Fruit fly (Drosophila melanogaster) whole organism, embryonic: Measurements from ENCODE around the gene fit.

ENCODE experiments used
- Awh ChIP-seq: fragments of 200-800 bp; sonication (Bioruptor generic); IDR thresholded peaks from 2 replicates; pipeline ENCODE4, ENCODE4 v1.3.6; 2022; ENCODE audit warnings: missing biosample characterization, missing genetic modification characterization
- CG1024 ChIP-seq: fragments of 200-800 bp; sonication (Bioruptor generic); IDR thresholded peaks from 2 replicates; pipeline ENCODE4 v1.3.6; 2022; ENCODE audit warnings: missing biosample characterization, missing genetic modification characterization
- CG10267 ChIP-seq: fragments of 200-800 bp; sonication (Bioruptor generic); optimal IDR thresholded peaks from 2 replicates; lab custom pipeline; 2018; ENCODE audit warnings: missing biosample characterization, mild to moderate bottlenecking, missing genetic modification characterization, moderate library complexity
- CG10321 ChIP-seq: fragments of 200-800 bp; sonication (Bioruptor generic); IDR thresholded peaks from 2 replicates; pipeline ENCODE4 v1.3.6; 2022; ENCODE audit warnings: missing biosample characterization, missing genetic modification characterization
- CG11093 ChIP-seq: fragments of 200-800 bp; sonication (Bioruptor generic); IDR thresholded peaks from 3 replicates; pipeline ENCODE4 v1.3.6; 2022; ENCODE audit warnings: missing biosample characterization, missing genetic modification characterization
- CG11723 ChIP-seq: fragments of 200-800 bp; sonication (Bioruptor generic); optimal IDR thresholded peaks from 2 replicates; lab custom pipeline; 2017; ENCODE audit warnings: missing biosample characterization, mild to moderate bottlenecking, missing genetic modification characterization
- CG12155 ChIP-seq: fragments of 200-800 bp; sonication (Bioruptor generic); optimal IDR thresholded peaks from 3 replicates; lab custom pipeline; 2016; ENCODE audit warnings: missing biosample characterization, missing genetic modification characterization
- CG12219 ChIP-seq: fragments of 200-800 bp; sonication (Bioruptor generic); optimal IDR thresholded peaks from 3 replicates; lab custom pipeline; 2018; ENCODE audit warnings: missing biosample characterization, mild to moderate bottlenecking, missing genetic modification characterization
- CG12659 ChIP-seq: fragments of 200-800 bp; sonication (Bioruptor generic); optimal IDR thresholded peaks from 3 replicates; lab custom pipeline; 2017; ENCODE audit warnings: mild to moderate bottlenecking, missing biosample characterization, missing genetic modification reagents, missing genetic modification characterization
- CG14050 ChIP-seq: fragments of 200-800 bp; sonication (Bioruptor generic); IDR thresholded peaks from 3 replicates; pipeline ENCODE4 v1.3.6; 2022; ENCODE audit warnings: missing biosample characterization, missing genetic modification characterization
- CG15696 ChIP-seq: fragments of 200-800 bp; sonication (Bioruptor generic); optimal IDR thresholded peaks from 2 replicates; lab custom pipeline; 2019; ENCODE audit warnings: missing biosample characterization, mild to moderate bottlenecking, missing genetic modification characterization, moderate library complexity
- CG16863 ChIP-seq: fragments of 200-800 bp; sonication (Bioruptor generic); optimal IDR thresholded peaks from 3 replicates; lab custom pipeline; 2016; ENCODE audit warnings: missing biosample characterization, missing genetic modification characterization
- CG2120 ChIP-seq: fragments of 200-800 bp; sonication (Bioruptor generic); optimal IDR thresholded peaks from 3 replicates; lab custom pipeline; 2016; ENCODE audit warnings: missing biosample characterization, missing genetic modification characterization
- CG2678 ChIP-seq: fragments of 200-800 bp; sonication (Bioruptor generic); optimal IDR thresholded peaks from 3 replicates; lab custom pipeline; 2019; ENCODE audit warnings: missing biosample characterization, mild to moderate bottlenecking, missing genetic modification characterization, moderate library complexity
- CG4404 ChIP-seq: fragments of 200-800 bp; sonication (Bioruptor generic); IDR thresholded peaks from 2 replicates; pipeline ENCODE4 v1.3.6; 2022; ENCODE audit warnings: missing biosample characterization, missing genetic modification characterization
- CG6683 ChIP-seq: fragments of 200-800 bp; sonication (Bioruptor generic); optimal IDR thresholded peaks from 2 replicates; lab custom pipeline; 2017; ENCODE audit warnings: missing biosample characterization, mild to moderate bottlenecking, missing genetic modification characterization, missing genetic modification reagents
- CG7271 ChIP-seq: fragments of 200-800 bp; sonication (Bioruptor generic); optimal IDR thresholded peaks from 2 replicates; lab custom pipeline; 2018; ENCODE audit warnings: missing biosample characterization, mild to moderate bottlenecking, missing genetic modification characterization, moderate library complexity
- CG8089 ChIP-seq: fragments of 200-800 bp; sonication (Bioruptor generic); optimal IDR thresholded peaks from 3 replicates; lab custom pipeline; 2016; ENCODE audit warnings: missing biosample characterization, missing genetic modification characterization
- CG8290 ChIP-seq, 3 experiments: fragments of 200-800 bp; sonication (Bioruptor generic); optimal IDR thresholded peaks; 2 replicates each; lab custom pipeline; 2016 to 2019; ENCODE audit warnings: missing biosample characterization in 3 of 3, missing genetic modification characterization in 3 of 3, mild to moderate bottlenecking in 2 of 3, moderate library complexity in 1 of 3
- CG8944 ChIP-seq: fragments of 200-800 bp; sonication (Bioruptor generic); optimal IDR thresholded peaks from 3 replicates; lab custom pipeline; 2016; ENCODE audit warnings: missing biosample characterization, missing genetic modification characterization
- CG9609 ChIP-seq: fragments of 200-800 bp; sonication (Bioruptor generic); optimal IDR thresholded peaks from 3 replicates; lab custom pipeline; 2016; ENCODE audit warnings: missing biosample characterization, missing genetic modification characterization
- CHES-1-like ChIP-seq: fragments of 200-800 bp; sonication (Bioruptor generic); optimal IDR thresholded peaks from 2 replicates; lab custom pipeline; 2016; ENCODE audit warnings: missing biosample characterization, missing genetic modification characterization
- CkIIα-i1 ChIP-seq: fragments of 200-800 bp; sonication (Bioruptor generic); IDR thresholded peaks from 2 replicates; pipeline ENCODE4 v1.3.6; 2022; ENCODE audit warnings: missing biosample characterization, missing genetic modification characterization
- Ets97D ChIP-seq: fragments of 200-800 bp; sonication (Bioruptor generic); optimal IDR thresholded peaks from 3 replicates; lab custom pipeline; 2016; ENCODE audit warnings: missing biosample characterization, missing genetic modification characterization
- Hmx ChIP-seq: fragments of 200-800 bp; sonication (Bioruptor generic); optimal IDR thresholded peaks from 2 replicates; lab custom pipeline; 2016; ENCODE audit warnings: missing biosample characterization, missing genetic modification characterization
- Hr78 ChIP-seq, 2 experiments: fragments of 200-800 bp in 1 of 2; fragments of >200 bp in 1 of 2; sonication (Bioruptor generic) in 1 of 2; optimal IDR thresholded peaks; 2 replicates each; lab custom pipeline; 2017 to 2019; ENCODE audit warnings: missing biosample characterization in 2 of 2, missing genetic modification characterization in 2 of 2, mild to moderate bottlenecking in 1 of 2, moderate library complexity in 1 of 2
- Meics ChIP-seq: fragments of 200-800 bp; sonication (Bioruptor generic); optimal IDR thresholded peaks from 2 replicates; lab custom pipeline; 2017; ENCODE audit warnings: missing biosample characterization, mild to moderate bottlenecking, missing genetic modification characterization
- Mrtf ChIP-seq: fragments of 200-800 bp; sonication (Bioruptor generic); IDR thresholded peaks from 3 replicates; pipeline ENCODE4 v1.3.6; 2022; ENCODE audit warnings: missing biosample characterization, missing genetic modification characterization
- Oli ChIP-seq: fragments of 200-800 bp; sonication (Bioruptor generic); optimal IDR thresholded peaks from 2 replicates; lab custom pipeline; 2018; ENCODE audit warnings: missing biosample characterization, mild to moderate bottlenecking, missing genetic modification characterization, moderate library complexity
- YL-1 ChIP-seq: fragments of 200-800 bp; sonication (Bioruptor generic); optimal IDR thresholded peaks from 3 replicates; lab custom pipeline; 2017; ENCODE audit warnings: missing biosample characterization, mild to moderate bottlenecking, missing genetic modification characterization
- amos ChIP-seq: fragments of 200-800 bp; sonication (Bioruptor generic); IDR thresholded peaks from 2 replicates; pipeline ENCODE4 v1.3.6; 2022; ENCODE audit warnings: missing biosample characterization, missing genetic modification characterization; ENCODE audit not compliant: partially characterized antibody
- aop ChIP-seq: fragments of 200-800 bp; sonication (Bioruptor generic); IDR thresholded peaks from 2 replicates; pipeline ENCODE4 v1.3.6; 2022; ENCODE audit warnings: missing biosample characterization, missing genetic modification characterization
- bigmax ChIP-seq: fragments of 200-800 bp; sonication (Bioruptor generic); optimal IDR thresholded peaks from 2 replicates; lab custom pipeline; 2018; ENCODE audit warnings: missing biosample characterization, mild to moderate bottlenecking, missing genetic modification characterization
- bsh ChIP-seq, 2 experiments: fragments of 200-800 bp; sonication (Bioruptor generic); optimal IDR thresholded peaks; 2 replicates each; lab custom pipeline; 2017 to 2018; ENCODE audit warnings: mild to moderate bottlenecking in 2 of 2, missing biosample characterization in 2 of 2, missing genetic modification characterization in 2 of 2, moderate library complexity in 1 of 2
- btn ChIP-seq: fragments of 200-800 bp; sonication (Bioruptor generic); optimal IDR thresholded peaks from 2 replicates; lab custom pipeline; 2016; ENCODE audit warnings: missing biosample characterization, missing genetic modification characterization
- chm ChIP-seq: fragments of 200-800 bp; sonication (Bioruptor generic); IDR thresholded peaks from 2 replicates; pipeline ENCODE4 v1.3.6; 2022; ENCODE audit warnings: missing biosample characterization, missing genetic modification characterization
- crc ChIP-seq: fragments of 200-800 bp; sonication (Bioruptor generic); optimal IDR thresholded peaks from 2 replicates; lab custom pipeline; 2016; ENCODE audit warnings: missing biosample characterization, missing genetic modification characterization
- dmrt11E ChIP-seq: fragments of 200-800 bp; sonication (Bioruptor generic); optimal IDR thresholded peaks from 3 replicates; lab custom pipeline; 2018; ENCODE audit warnings: missing biosample characterization, mild to moderate bottlenecking, missing genetic modification characterization, moderate library complexity
- dysf ChIP-seq: fragments of 200-800 bp; sonication (Bioruptor generic); IDR thresholded peaks from 3 replicates; pipeline ENCODE4 v1.3.6; 2022; ENCODE audit warnings: missing biosample characterization, missing genetic modification characterization
- fru ChIP-seq: fragments of >200 bp; optimal IDR thresholded peaks from 2 replicates; lab custom pipeline; 2017
- fu2 ChIP-seq: fragments of 200-800 bp; sonication (Bioruptor generic); optimal IDR thresholded peaks from 2 replicates; lab custom pipeline; 2016; ENCODE audit warnings: missing biosample characterization, missing genetic modification characterization
- gem ChIP-seq: fragments of 200-800 bp; sonication (Bioruptor generic); optimal IDR thresholded peaks from 2 replicates; lab custom pipeline; 2019; ENCODE audit warnings: missing biosample characterization, mild to moderate bottlenecking, missing genetic modification characterization, moderate library complexity
- grau ChIP-seq: fragments of 200-800 bp; optimal IDR thresholded peaks from 3 replicates; lab custom pipeline; 2019; ENCODE audit warnings: missing biosample characterization, mild to moderate bottlenecking, missing genetic modification characterization, moderate library complexity
- jumu ChIP-seq: fragments of 200-800 bp; sonication (Bioruptor generic); optimal IDR thresholded peaks from 3 replicates; lab custom pipeline; 2016; ENCODE audit warnings: missing biosample characterization, missing genetic modification characterization
- lab ChIP-seq: fragments of 200-800 bp; sonication (Bioruptor generic); optimal IDR thresholded peaks from 3 replicates; lab custom pipeline; 2017; ENCODE audit warnings: missing biosample characterization, missing genetic modification characterization, mild to moderate bottlenecking, moderate library complexity, missing genetic modification reagents
- nerfin-1 ChIP-seq: fragments of 200-800 bp; sonication (Bioruptor generic); optimal IDR thresholded peaks from 3 replicates; lab custom pipeline; 2019; ENCODE audit warnings: missing biosample characterization, mild to moderate bottlenecking, missing genetic modification characterization, moderate library complexity
- rib ChIP-seq: fragments of 200-800 bp; sonication (Bioruptor generic); IDR thresholded peaks from 2 replicates; pipeline ENCODE4 v1.3.6; 2022; ENCODE audit warnings: missing biosample characterization, missing genetic modification characterization
- sens ChIP-seq: fragments of 200-800 bp; sonication (Bioruptor generic); peaks from one replicate; lab custom pipeline; 2016; ENCODE audit warnings: missing biosample characterization, missing genetic modification characterization
- so ChIP-seq: fragments of 200-800 bp; sonication (Bioruptor generic); IDR thresholded peaks from 3 replicates; pipeline ENCODE4 v1.3.6; 2022; ENCODE audit warnings: missing biosample characterization, missing genetic modification characterization
- stc ChIP-seq: fragments of 200-800 bp; sonication (Bioruptor generic); IDR thresholded peaks from 2 replicates; pipeline ENCODE4 v1.3.6; 2022; ENCODE audit warnings: missing biosample characterization, missing genetic modification characterization
- zen ChIP-seq: fragments of 200-800 bp; sonication (Bioruptor generic); optimal IDR thresholded peaks from 3 replicates; lab custom pipeline; 2018; ENCODE audit warnings: missing biosample characterization, mild to moderate bottlenecking, missing genetic modification characterization, moderate library complexity

The fit gene

dm6 chr3R:21857509-21857908 is 26.7 kb downstream of the fit start (continued):
- TF ChIP-seq gem (peak; percentile 1), Hr78 (GFP tag; optimal IDR thresholded peaks at IDR 0.05; lab: Kevin White, UChicago) (no peak), btn (GFP tag; lab: Kevin White, UChicago) (no peak), CG10267 (no peak), Meics (GFP tag; lab: Kevin White, UChicago) (no peak), CG15696 (tag; lab: Kevin White, UChicago) (peak; percentile 46), grau (tag; lab: Kevin White, UChicago) (peak; percentile 79), fu2 (GFP tag; lab: Kevin White, UChicago) (no peak), aop (GFP tag; lab: Robert Waterston, UW) (no peak), bigmax (GFP tag; lab: Kevin White, UChicago) (no peak), stc (GFP tag; lab: Robert Waterston, UW) (no peak), sens (GFP tag; lab: Kevin White, UChicago) (peak; percentile 70), CG16863 (GFP tag; lab: Kevin White, UChicago) (no peak), dmrt11E (peak; percentile 24), CG11093 (GFP tag; lab: Robert Waterston, UW) (no peak), zen (tag; lab: Kevin White, UChicago) (no peak), Ets97D (GFP tag; lab: Kevin White, UChicago) (no peak), CG8089 (GFP tag; lab: Kevin White, UChicago) (no peak)

- TF ChIP-seq CG1024 (GFP tag; lab: Robert Waterston, UW) (0 out of 2 replicates have a peak, but pooled peaks have one; percentile 20), CG6683 (GFP tag; lab: Kevin White, UChicago) (no peak), fru (lab: Kevin White, UChicago) (no peak), CHES-1-like (GFP tag; lab: Kevin White, UChicago) (no peak), CG11723 (GFP tag; lab: Kevin White, UChicago) (no peak), CG12155 (GFP tag; lab: Kevin White, UChicago) (no peak), CG2678 (tag; lab: Kevin White, UChicago) (peak; percentile 12), chm (GFP tag; lab: Robert Waterston, UW) (no peak), YL-1 (GFP tag; lab: Kevin White, UChicago) (no peak), CG12219 (no peak), Mrtf (GFP tag; lab: Robert Waterston, UW) (no peak), rib (no peak), lab (GFP tag; lab: Kevin White, UChicago) (peak; percentile 32), Oli (tag; lab: Kevin White, UChicago) (no peak), Meics (GFP tag; lab: Kevin White, UChicago) (peak; percentile 5), CG7271 (no peak), CG14050 (GFP tag; lab: Robert Waterston, UW) (no peak), CG8944 (no peak), CG2120 (GFP tag; lab: Kevin White, UChicago) (no peak), so (no peak), CkIIα-i1 (GFP tag; lab: Robert Waterston, UW) (no peak), crc (GFP tag; lab: Kevin White, UChicago) (no peak), jumu (no peak), CG12659 (GFP tag; lab: Kevin White, UChicago) (peak; percentile 5), CG8290 (GFP tag; optimal IDR thresholded peaks at IDR 0.05; lab: Kevin White, UChicago) (no peak), CG8290 (tag; optimal IDR thresholded peaks at IDR 0.05; lab: Kevin White, UChicago) (peak in 1 of 2 experiments; percentile 47), CG9609 (GFP tag; lab: Kevin White, UChicago) (no peak), bsh (GFP tag; optimal IDR thresholded peaks at IDR 0.05; lab: Kevin White, UChicago) (no peak), nerfin-1 (tag; lab: Kevin White, UChicago) (no peak), Hmx (no peak), bigmax (GFP tag; lab: Kevin White, UChicago) (no peak), dysf (GFP tag; lab: Robert Waterston, UW) (no peak), Awh (GFP tag; lab: Robert Waterston, UW) (no peak), CG10321 (GFP tag; lab: Robert Waterston, UW) (no peak), amos (no peak), CG4404 (GFP tag; lab: Robert Waterston, UW) (no peak)
Measured at dm6 chr3R:21856873-21857243, 27.4 kb downstream of the fit start.
